Fruit fly (Drosophila melanogaster) whole organism, pupa: ENCODE data around the gene CG42853.

ENCODE experiments used
- CG10348 ChIP-seq: fragments of 200-800 bp; sonication (Bioruptor generic); IDR thresholded peaks from 2 replicates; pipeline ENCODE4 v1.3.6; 2022; ENCODE audit warnings: missing biosample characterization, missing genetic modification characterization
- CG12605 ChIP-seq: fragments of 200-800 bp; sonication (Bioruptor generic); IDR thresholded peaks from 2 replicates; pipeline ENCODE4 v1.3.6; 2022; ENCODE audit warnings: missing biosample characterization, missing genetic modification characterization
- CG13204 ChIP-seq: fragments of 200-800 bp; sonication (Bioruptor generic); optimal IDR thresholded peaks from 2 replicates; lab custom pipeline; 2018; ENCODE audit warnings: missing biosample characterization, mild to moderate bottlenecking, missing genetic modification characterization, moderate library complexity
- CG14655 ChIP-seq: fragments of 200-800 bp; sonication (Bioruptor generic); optimal IDR thresholded peaks from 3 replicates; lab custom pipeline; 2017; ENCODE audit warnings: mild to moderate bottlenecking, missing biosample characterization, missing genetic modification reagents, missing genetic modification characterization
- CG15710 ChIP-seq: fragments of 200-800 bp; sonication (Bioruptor generic); optimal IDR thresholded peaks from 2 replicates; lab custom pipeline; 2018; ENCODE audit warnings: missing biosample characterization, mild to moderate bottlenecking, missing genetic modification characterization, moderate library complexity
- CG17806 ChIP-seq: fragments of 200-800 bp; sonication (Bioruptor generic); optimal IDR thresholded peaks from 2 replicates; lab custom pipeline; 2018; ENCODE audit warnings: missing biosample characterization, mild to moderate bottlenecking, missing genetic modification characterization, moderate library complexity
- CG32121 ChIP-seq: fragments of 200-800 bp; sonication (Bioruptor generic); IDR thresholded peaks from 2 replicates; pipeline ENCODE4 v1.3.6; 2022; ENCODE audit warnings: missing biosample characterization, missing genetic modification characterization
- CG34367 ChIP-seq: fragments of 200-800 bp; sonication (Bioruptor generic); optimal IDR thresholded peaks from 2 replicates; lab custom pipeline; 2018; ENCODE audit warnings: missing biosample characterization, mild to moderate bottlenecking, missing genetic modification characterization
- CG4496 ChIP-seq: fragments of 200-800 bp; sonication (Bioruptor generic); IDR thresholded peaks from 3 replicates; pipeline ENCODE4 v1.3.6; 2022; ENCODE audit warnings: missing biosample characterization, missing genetic modification characterization
- CG8159 ChIP-seq: fragments of 200-800 bp; sonication (Bioruptor generic); optimal IDR thresholded peaks from 3 replicates; lab custom pipeline; 2018; ENCODE audit warnings: missing biosample characterization, mild to moderate bottlenecking, missing genetic modification characterization, moderate library complexity
- CG8301 ChIP-seq: fragments of 200-800 bp; sonication (Bioruptor generic); optimal IDR thresholded peaks from 2 replicates; lab custom pipeline; 2018; ENCODE audit warnings: missing biosample characterization, mild to moderate bottlenecking, missing genetic modification characterization
- CG9948 ChIP-seq: fragments of 200-800 bp; sonication (Bioruptor generic); optimal IDR thresholded peaks from 2 replicates; lab custom pipeline; 2018; ENCODE audit warnings: missing biosample characterization, mild to moderate bottlenecking, missing genetic modification characterization, moderate library complexity
- D1 ChIP-seq: fragments of 200-800 bp; sonication (Bioruptor generic); optimal IDR thresholded peaks from 2 replicates; lab custom pipeline; 2018; ENCODE audit warnings: missing biosample characterization, mild to moderate bottlenecking, missing genetic modification characterization, moderate library complexity
- EcR ChIP-seq: fragments of 200-800 bp; sonication (Bioruptor generic); optimal IDR thresholded peaks from 3 replicates; lab custom pipeline; 2019; ENCODE audit warnings: missing biosample characterization, missing genetic modification characterization, mild to moderate bottlenecking, moderate library complexity, missing genetic modification reagents
- Ets98B ChIP-seq: fragments of 200-800 bp; sonication (Bioruptor generic); IDR thresholded peaks from 2 replicates; pipeline ENCODE4 v1.3.6; 2022; ENCODE audit warnings: missing biosample characterization, missing genetic modification characterization
- Pif1A ChIP-seq: fragments of 200-800 bp; sonication (Bioruptor generic); optimal IDR thresholded peaks from 3 replicates; lab custom pipeline; 2016; ENCODE audit warnings: missing biosample characterization, missing genetic modification characterization
- Pif1B ChIP-seq: fragments of 200-800 bp; sonication (Bioruptor generic); optimal IDR thresholded peaks from 3 replicates; lab custom pipeline; 2016; ENCODE audit warnings: missing biosample characterization, missing genetic modification characterization
- Snoo ChIP-seq: fragments of 200-800 bp; sonication (Bioruptor generic); optimal IDR thresholded peaks from 3 replicates; lab custom pipeline; 2017; ENCODE audit warnings: missing biosample characterization, mild to moderate bottlenecking, missing genetic modification characterization, inconsistent platforms
- fd96Ca ChIP-seq: fragments of 200-800 bp; sonication (Bioruptor generic); IDR thresholded peaks from 3 replicates; pipeline ENCODE4 v1.3.6; 2022; ENCODE audit warnings: missing biosample characterization, missing genetic modification characterization
- gl ChIP-seq: fragments of 200-800 bp; sonication (Bioruptor generic); optimal IDR thresholded peaks from 2 replicates; lab custom pipeline; 2018; ENCODE audit warnings: missing biosample characterization, mild to moderate bottlenecking, missing genetic modification characterization
- rn ChIP-seq: fragments of 200-800 bp; sonication (Bioruptor generic); IDR thresholded peaks from 2 replicates; pipeline ENCODE4 v1.3.6; 2022; ENCODE audit warnings: missing biosample characterization, missing genetic modification characterization

CG42853 gene

dm6 chr3L:18079610-18080497 lies 41.9 kb downstream of the CG42853 start:
- TF ChIP-seq CG8301 = peak; percentile 85
- peak; percentile 23; the same call in 1 of the 2 replicates for TF ChIP-seq CG32121 (GFP tag; lab: Robert Waterston, UW)
- peak; percentile 79 for TF ChIP-seq CG8159 (tag; lab: Kevin White, UChicago)
- TF ChIP-seq Pif1B (GFP tag; lab: Kevin White, UChicago) = peak; percentile 61
- peak; percentile 83 for TF ChIP-seq CG4496 (GFP tag; lab: Robert Waterston, UW)
- TF ChIP-seq CG13204 = peak; percentile 80
- TF ChIP-seq Pif1A (GFP tag; lab: Kevin White, UChicago) = peak; percentile 65
- peak; percentile 88 for TF ChIP-seq fd96Ca (GFP tag; lab: Robert Waterston, UW)
- peak; percentile 61 for TF ChIP-seq CG15710 (tag; lab: Kevin White, UChicago)
- no peak for TF ChIP-seq CG10348 (GFP tag; lab: Robert Waterston, UW)
- TF ChIP-seq gl (tag; lab: Kevin White, UChicago) = peak; percentile 80
- peak; percentile 91 for TF ChIP-seq EcR (GFP tag; lab: Kevin White, UChicago)
- TF ChIP-seq CG34367 = peak; percentile 50
- peak; percentile 75 for TF ChIP-seq CG17806 (tag; lab: Kevin White, UChicago)
- TF ChIP-seq D1 = peak; percentile 64
- TF ChIP-seq rn (GFP tag; lab: Robert Waterston, UW) = peak; percentile 17; the same call in 1 of the 2 replicates
- TF ChIP-seq Snoo (tag; lab: Kevin White, UChicago) = peak; percentile 42
- peak; percentile 86 for TF ChIP-seq CG9948 (tag; lab: Kevin White, UChicago)
- peak; percentile 94 for TF ChIP-seq CG12605 (GFP tag; lab: Robert Waterston, UW)
- peak; percentile 57 for TF ChIP-seq Ets98B (GFP tag; lab: Robert Waterston, UW)
- TF ChIP-seq CG14655 (GFP tag; lab: Kevin White, UChicago) = peak; percentile 91

- TF ChIP-seq EcR (GFP tag; lab: Kevin White, UChicago) = peak; percentile 99
- TF ChIP-seq CG12605 (GFP tag; lab: Robert Waterston, UW) = no peak
- TF ChIP-seq CG17806 (tag; lab: Kevin White, UChicago) = no peak
- TF ChIP-seq Pif1B (GFP tag; lab: Kevin White, UChicago) = no peak
- TF ChIP-seq CG15710 (tag; lab: Kevin White, UChicago) = no peak
- no peak for TF ChIP-seq CG4496 (GFP tag; lab: Robert Waterston, UW)
- TF ChIP-seq CG8159 (tag; lab: Kevin White, UChicago) = no peak
Measured at dm6 chr3L:18079123-18079522, 42.7 kb downstream of the CG42853 start.

dm6 chr3L:18078614-18079013 lies 43.2 kb downstream of the CG42853 start:
- TF ChIP-seq fd96Ca (GFP tag; lab: Robert Waterston, UW) (peak; percentile 74), CG13204 (no peak), CG12605 (GFP tag; lab: Robert Waterston, UW) (peak; percentile 29), CG15710 (tag; lab: Kevin White, UChicago) (peak; percentile 72), CG32121 (GFP tag; lab: Robert Waterston, UW) (no peak), CG17806 (tag; lab: Kevin White, UChicago) (peak; percentile 80), CG8159 (tag; lab: Kevin White, UChicago) (peak; percentile 83), D1 (peak; percentile 69), CG8301 (peak; percentile 80), CG34367 (peak; percentile 78), CG4496 (GFP tag; lab: Robert Waterston, UW) (peak; percentile 83), CG14655 (GFP tag; lab: Kevin White, UChicago) (peak; percentile 90), gl (tag; lab: Kevin White, UChicago) (peak; percentile 12), EcR (GFP tag; lab: Kevin White, UChicago) (no peak), rn (GFP tag; lab: Robert Waterston, UW) (peak; percentile 37; the same call in 1 of the 2 replicates), Pif1B (GFP tag; lab: Kevin White, UChicago) (peak; percentile 51), Snoo (tag; lab: Kevin White, UChicago) (no peak), Ets98B (GFP tag; lab: Robert Waterston, UW) (0 out of 2 replicates have a peak, but pooled peaks have one; percentile 9), CG9948 (tag; lab: Kevin White, UChicago) (peak; percentile 91), Pif1A (GFP tag; lab: Kevin White, UChicago) (peak; percentile 69), CG10348 (GFP tag; lab: Robert Waterston, UW) (no peak)
- TF ChIP-seq, all 21 proteins: peak for 16

- TF ChIP-seq CG4496 (GFP tag; lab: Robert Waterston, UW) (peak; percentile 91), CG10348 (GFP tag; lab: Robert Waterston, UW) (peak; percentile 86), CG13204 (peak; percentile 90), Ets98B (GFP tag; lab: Robert Waterston, UW) (peak; percentile 85), EcR (GFP tag; lab: Kevin White, UChicago) (peak; percentile 99), CG12605 (GFP tag; lab: Robert Waterston, UW) (peak; percentile 71), rn (GFP tag; lab: Robert Waterston, UW) (peak; percentile 84), CG17806 (tag; lab: Kevin White, UChicago) (peak; percentile 96), CG34367 (peak; percentile 96), Pif1B (GFP tag; lab: Kevin White, UChicago) (peak; percentile 88), D1 (peak; percentile 97), CG15710 (tag; lab: Kevin White, UChicago) (peak; percentile 99), CG14655 (GFP tag; lab: Kevin White, UChicago) (peak; percentile 99), gl (tag; lab: Kevin White, UChicago) (peak; percentile 78), Pif1A (GFP tag; lab: Kevin White, UChicago) (peak; percentile 76), CG8159 (tag; lab: Kevin White, UChicago) (peak; percentile 99), CG8301 (peak; percentile 96), Snoo (tag; lab: Kevin White, UChicago) (peak; percentile 74), CG32121 (GFP tag; lab: Robert Waterston, UW) (peak; percentile 92), CG9948 (tag; lab: Kevin White, UChicago) (peak; percentile 99), fd96Ca (GFP tag; lab: Robert Waterston, UW) (peak; percentile 90)
Measured at dm6 chr3L:18077649-18078417, 44.0 kb downstream of the CG42853 start.
